Worm (Caenorhabditis elegans) whole organism, early embryonic: Measurements from ENCODE around the gene M195.2.

Experiments
- B0310.2 ChIP-seq: sonication (generic microtip); optimal IDR thresholded peaks from 2 replicates; lab custom pipeline; 2016; ENCODE audit warnings: mild to moderate bottlenecking, missing genetic modification characterization, missing compliant biosample characterization
- F13C5.2 ChIP-seq: sonication (generic microtip); optimal IDR thresholded peaks from 2 replicates; lab custom pipeline; 2017; ENCODE audit warnings: mild to moderate bottlenecking, missing genetic modification characterization, inconsistent platforms, missing compliant biosample characterization
- aly-1 ChIP-seq: sonication (generic microtip); optimal IDR thresholded peaks from 2 replicates; lab custom pipeline; 2016; ENCODE audit warnings: missing genetic modification characterization, missing compliant biosample characterization
- ama-1 ChIP-seq: fragments of 150-350 bp; optimal IDR thresholded peaks from 2 replicates; lab custom pipeline; 2014
- ceh-13 ChIP-seq: fragments of 200-800 bp; sonication (Bioruptor generic); optimal IDR thresholded peaks from 2 replicates; lab custom pipeline; 2018; ENCODE audit warnings: mild to moderate bottlenecking, missing genetic modification characterization, missing compliant biosample characterization
- ceh-36 ChIP-seq: sonication (generic microtip); optimal IDR thresholded peaks from 2 replicates; lab custom pipeline; 2016; ENCODE audit warnings: missing genetic modification characterization, inconsistent platforms, missing compliant biosample characterization
- ets-7 ChIP-seq: sonication (generic microtip); optimal IDR thresholded peaks from 2 replicates; lab custom pipeline; 2016; ENCODE audit warnings: missing genotype, missing genetic modification characterization, missing compliant biosample characterization
- flt-1 ChIP-seq: fragments of 200-800 bp; sonication (Bioruptor generic); IDR thresholded peaks from 2 replicates; pipeline ENCODE4 v1.3.6; 2022; ENCODE audit warnings: missing genetic modification characterization, missing compliant biosample characterization
- hmbx-1 ChIP-seq: sonication (generic microtip); optimal IDR thresholded peaks from 2 replicates; lab custom pipeline; 2016; ENCODE audit warnings: mild to moderate bottlenecking, missing genetic modification characterization, missing compliant biosample characterization
- hmg-4 ChIP-seq: fragments of 200-800 bp; sonication (Bioruptor generic); optimal IDR thresholded peaks from 2 replicates; lab custom pipeline; 2018; ENCODE audit warnings: mild to moderate bottlenecking, missing genetic modification characterization, missing compliant biosample characterization
- hnd-1 ChIP-seq: sonication (generic microtip); optimal IDR thresholded peaks from 2 replicates; lab custom pipeline; 2016; ENCODE audit warnings: missing genetic modification characterization, missing compliant biosample characterization
- pes-1 ChIP-seq: fragments of 200-800 bp; sonication (Bioruptor generic); IDR thresholded peaks from 2 replicates; pipeline ENCODE4 v1.3.6; 2022; ENCODE audit warnings: missing genetic modification reagents, missing genetic modification characterization, missing compliant biosample characterization
- scrt-1 ChIP-seq: fragments of 200-800 bp; sonication (Bioruptor generic); IDR thresholded peaks from 2 replicates; pipeline ENCODE4 v1.3.6; 2022; ENCODE audit warnings: missing genetic modification characterization, missing compliant biosample characterization
- sea-1 ChIP-seq: fragments of 200-800 bp; sonication (Bioruptor generic); conservative IDR thresholded peaks from 2 replicates; pipeline ENCODE4 v1.3.6; 2022; ENCODE audit warnings: missing genetic modification characterization, missing compliant biosample characterization
- tbx-11 ChIP-seq: fragments of 200-800 bp; sonication (Bioruptor generic); IDR thresholded peaks from 2 replicates; pipeline ENCODE4 v1.3.6; 2022; ENCODE audit warnings: missing genetic modification characterization, missing compliant biosample characterization
- tbx-37 ChIP-seq: fragments of 200-800 bp; sonication (Bioruptor generic); conservative IDR thresholded peaks from 2 replicates; pipeline ENCODE4 v1.3.6; 2022; ENCODE audit warnings: missing genetic modification reagents, missing genetic modification characterization, missing compliant biosample characterization
- tra-4 ChIP-seq: sonication (generic microtip); optimal IDR thresholded peaks from 2 replicates; lab custom pipeline; 2017; ENCODE audit warnings: missing genetic modification characterization, missing compliant biosample characterization

M195.2 gene

ce11 chrII:8344803-8345202 is 15.8 kb upstream of the M195.2 start:
- no peak for TF ChIP-seq scrt-1 (GFP tag; lab: Robert Waterston, UW)
- no peak for TF ChIP-seq ceh-13 (GFP tag; lab: Kevin White, UChicago)
- TF ChIP-seq ceh-36: no peak
- TF ChIP-seq ama-1 (lab: Kevin White, UChicago): no peak
- no peak for TF ChIP-seq hnd-1
- TF ChIP-seq hmbx-1 (tag; lab: Kevin White, UChicago): no peak
- TF ChIP-seq tbx-11: no peak
- no peak for TF ChIP-seq aly-1
- TF ChIP-seq tbx-37 (GFP tag; lab: Robert Waterston, UW): no peak
- TF ChIP-seq ets-7: no peak
- no peak for TF ChIP-seq flt-1 (GFP tag; lab: Robert Waterston, UW)
- TF ChIP-seq B0310.2 (tag; lab: Kevin White, UChicago): no peak

ce11 chrII:8345613-8346012 is 14.9 kb upstream of the M195.2 start:
- TF ChIP-seq tra-4 (no peak), hmg-4 (GFP tag; lab: Kevin White, UChicago) (no peak), B0310.2 (tag; lab: Kevin White, UChicago) (no peak), sea-1 (GFP tag; lab: Robert Waterston, UW) (no peak), ets-7 (no peak), ama-1 (lab: Kevin White, UChicago) (no peak), hnd-1 (no peak), tbx-11 (no peak), aly-1 (no peak), flt-1 (GFP tag; lab: Robert Waterston, UW) (no peak), F13C5.2 (no peak)

- no peak for TF ChIP-seq F13C5.2
- no peak for TF ChIP-seq ceh-13 (GFP tag; lab: Kevin White, UChicago)
- no peak for TF ChIP-seq hmbx-1 (tag; lab: Kevin White, UChicago)
- TF ChIP-seq aly-1: no peak
- no peak for TF ChIP-seq sea-1 (GFP tag; lab: Robert Waterston, UW)
- no peak for TF ChIP-seq tra-4
- TF ChIP-seq tbx-37 (GFP tag; lab: Robert Waterston, UW): no peak
- TF ChIP-seq B0310.2 (tag; lab: Kevin White, UChicago): no peak
- TF ChIP-seq ets-7: no peak
- TF ChIP-seq hnd-1: no peak
These were observed 14.2 kb upstream of the M195.2 start, which contains the start of gene eff-1 for ce11 chrII:8346384-8346783. Gene eff-1 (plus strand): TSS chrII:8346684.

DNA sequence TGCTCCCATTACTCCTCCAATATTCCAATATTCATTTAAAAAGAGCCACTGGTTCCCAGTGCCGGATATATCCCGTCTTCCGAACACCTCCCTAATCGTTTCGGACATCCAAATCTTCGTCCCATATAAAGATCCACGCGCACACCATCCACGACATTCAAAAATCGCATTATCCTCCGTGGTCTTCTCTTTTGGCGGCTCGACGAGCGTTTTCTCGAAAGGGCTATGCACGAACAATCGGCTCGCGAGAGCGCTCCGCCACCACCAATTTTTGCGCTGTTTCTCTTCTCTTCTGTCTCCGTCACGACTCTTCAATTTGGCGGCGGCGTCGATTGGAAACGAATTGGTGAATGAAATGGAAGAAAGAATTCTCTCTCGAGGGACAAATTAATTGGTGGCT is 7.3 kb upstream of the M195.2 start:
- TF ChIP-seq ama-1 (lab: Kevin White, UChicago): no peak
- no peak for TF ChIP-seq F13C5.2
- TF ChIP-seq ceh-36: no peak
- no peak for TF ChIP-seq hnd-1
- no peak for TF ChIP-seq tbx-11

DNA sequence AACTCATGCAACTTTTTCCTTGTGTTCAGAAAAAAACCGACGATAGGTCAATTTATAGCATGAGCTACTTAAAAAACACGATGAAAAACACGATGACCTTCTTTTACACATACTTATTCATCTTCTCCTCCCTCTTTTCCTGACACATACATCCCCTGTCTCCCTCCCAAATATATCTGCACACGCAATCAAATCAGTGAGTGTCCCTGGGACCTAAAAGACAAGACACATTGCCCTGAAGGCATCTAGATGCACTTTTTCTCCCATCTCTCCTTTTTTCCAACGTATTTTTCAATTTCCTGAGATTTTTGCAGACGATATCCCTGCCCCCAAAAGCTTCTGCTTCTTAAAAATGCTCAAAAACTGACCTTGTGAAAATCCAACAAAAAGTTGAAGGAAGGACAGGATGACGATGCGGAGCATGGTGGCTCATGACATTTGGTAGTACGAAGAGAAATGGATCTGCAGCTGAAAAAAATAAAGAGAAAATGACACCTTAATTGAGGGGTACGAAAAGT is 6.3 kb upstream of the M195.2 start, which contains the start of gene C26D10.6:
Gene C26D10.6, minus strand, starts transcription at position 468 of the 518 bp plus-strand sequence.
- no peak for TF ChIP-seq ets-7
- TF ChIP-seq B0310.2 (tag; lab: Kevin White, UChicago): no peak
- TF ChIP-seq sea-1 (GFP tag; lab: Robert Waterston, UW): no peak

ce11 chrII:8358466-8358865 is 2.1 kb upstream of the M195.2 start:
- TF ChIP-seq ceh-36: no peak
- peak; percentile 14 for TF ChIP-seq hmg-4 (GFP tag; lab: Kevin White, UChicago)

DNA sequence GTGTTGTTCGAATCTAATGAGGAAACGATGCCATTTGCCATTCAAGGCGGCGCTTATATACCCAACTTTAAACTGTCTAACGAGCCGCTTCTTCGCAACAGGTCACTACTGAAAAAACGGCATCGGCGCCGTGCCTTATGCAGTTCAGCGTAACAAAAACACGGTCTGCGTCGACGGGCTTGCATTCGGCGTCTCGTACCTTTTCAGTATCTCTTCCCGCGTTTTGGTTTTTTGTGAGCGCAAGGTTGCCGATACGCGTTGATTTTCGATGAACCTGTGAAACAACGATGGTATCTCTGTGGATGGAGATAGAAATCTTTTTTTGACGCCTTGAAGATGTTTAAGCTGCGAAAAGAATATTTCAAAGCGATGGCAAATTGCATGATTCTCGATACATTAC is 1.2 kb upstream of the M195.2 start, which contains the start of gene col-77:
Gene col-77, minus strand, starts transcription at position 32 of the 400 bp plus-strand sequence.
- TF ChIP-seq sea-1 (GFP tag; lab: Robert Waterston, UW) (no peak), pes-1 (GFP tag; lab: Robert Waterston, UW) (no peak), hnd-1 (no peak), scrt-1 (GFP tag; lab: Robert Waterston, UW) (no peak), tbx-11 (no peak), hmg-4 (GFP tag; lab: Kevin White, UChicago) (no peak), ets-7 (no peak), tra-4 (no peak), F13C5.2 (no peak), aly-1 (no peak), flt-1 (GFP tag; lab: Robert Waterston, UW) (no peak), hmbx-1 (tag; lab: Kevin White, UChicago) (no peak), B0310.2 (tag; lab: Kevin White, UChicago) (no peak), ceh-13 (GFP tag; lab: Kevin White, UChicago) (no peak), ama-1 (lab: Kevin White, UChicago) (no peak)

DNA sequence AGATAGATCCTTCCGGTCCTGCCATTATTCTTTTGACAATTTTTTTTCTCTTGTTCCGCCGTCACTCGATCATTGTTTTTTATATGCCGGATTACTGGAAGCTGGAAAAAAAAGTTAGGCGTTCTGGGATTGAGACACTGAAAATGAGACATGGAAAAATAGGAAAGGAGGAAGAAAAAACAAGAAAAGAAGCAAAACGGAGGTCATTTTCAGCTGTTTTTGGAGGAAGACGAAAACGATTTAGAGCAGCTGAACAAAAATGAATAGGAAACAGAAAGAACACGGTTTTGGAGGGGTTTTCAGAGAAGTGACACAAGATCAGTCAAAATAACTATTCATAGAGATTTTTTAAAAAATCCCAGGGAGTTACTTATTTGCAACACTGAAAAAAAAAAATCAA is 8.5 kb downstream of the M195.2 start, which contains the start of gene amt-3:
Gene amt-3, minus strand, starts transcription at position 101 of the 400 bp plus-strand sequence.
- TF ChIP-seq B0310.2 (tag; lab: Kevin White, UChicago): no peak
- no peak for TF ChIP-seq hmbx-1 (tag; lab: Kevin White, UChicago)
- no peak for TF ChIP-seq hmg-4 (GFP tag; lab: Kevin White, UChicago)
- TF ChIP-seq tra-4: no peak
- TF ChIP-seq scrt-1 (GFP tag; lab: Robert Waterston, UW): no peak
- TF ChIP-seq F13C5.2: no peak
- no peak for TF ChIP-seq flt-1 (GFP tag; lab: Robert Waterston, UW)
- TF ChIP-seq aly-1: no peak

DNA sequence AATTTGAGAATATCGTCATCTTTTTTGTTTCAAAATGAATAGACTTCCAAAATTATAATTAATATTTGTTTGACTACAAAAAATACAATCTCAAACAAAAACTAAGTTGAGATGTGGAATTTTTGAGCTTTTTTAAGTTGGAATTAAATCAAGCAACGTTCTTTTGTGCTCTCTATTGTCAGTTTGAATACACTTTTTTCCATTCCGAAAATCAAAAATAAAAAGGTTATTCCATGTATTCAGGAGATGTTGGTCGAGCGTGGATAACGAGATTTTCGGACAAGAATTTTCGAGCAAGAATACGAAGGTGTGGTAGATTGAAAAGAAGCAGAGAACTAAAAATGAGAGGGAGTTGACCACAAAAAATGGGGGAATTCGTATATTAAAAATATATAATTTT is 9.6 kb downstream of the M195.2 start:
- TF ChIP-seq hmg-4 (GFP tag; lab: Kevin White, UChicago) (no peak), pes-1 (GFP tag; lab: Robert Waterston, UW) (no peak), sea-1 (GFP tag; lab: Robert Waterston, UW) (no peak), tra-4 (no peak), aly-1 (no peak), ceh-13 (GFP tag; lab: Kevin White, UChicago) (no peak), B0310.2 (tag; lab: Kevin White, UChicago) (no peak), scrt-1 (GFP tag; lab: Robert Waterston, UW) (no peak), flt-1 (GFP tag; lab: Robert Waterston, UW) (no peak), hmbx-1 (tag; lab: Kevin White, UChicago) (no peak), F13C5.2 (no peak), tbx-11 (no peak), ama-1 (lab: Kevin White, UChicago) (no peak), ets-7 (no peak), tbx-37 (GFP tag; lab: Robert Waterston, UW) (no peak), ceh-36 (no peak), hnd-1 (no peak)
